Fruit fly (Drosophila melanogaster) whole organism, prepupa: ENCODE data around the gene Gr32a.

Experiments
- Blimp-1 ChIP-seq: fragments of 200-800 bp; sonication (Bioruptor generic); optimal IDR thresholded peaks from 3 replicates; lab custom pipeline; 2017; ENCODE audit warnings: missing biosample characterization, missing genetic modification characterization, mild to moderate bottlenecking, moderate library complexity, missing genetic modification reagents
- CG11762 ChIP-seq: fragments of 200-800 bp; sonication (Bioruptor generic); optimal IDR thresholded peaks from 3 replicates; lab custom pipeline; 2016; ENCODE audit warnings: missing biosample characterization, missing genetic modification characterization; ENCODE audit not compliant: insufficient read depth
- CG4318 ChIP-seq: fragments of 200-800 bp; sonication (Bioruptor generic); optimal IDR thresholded peaks from 3 replicates; lab custom pipeline; 2017; ENCODE audit warnings: missing biosample characterization, mild to moderate bottlenecking, missing genetic modification characterization
- Hr38 ChIP-seq: sonication (Bioruptor generic); optimal IDR thresholded peaks from 2 replicates; lab custom pipeline; 2016; ENCODE audit warnings: missing biosample characterization, missing genetic modification characterization
- Hr39 ChIP-seq: fragments of 200-800 bp; sonication (Bioruptor generic); optimal IDR thresholded peaks from 2 replicates; lab custom pipeline; 2016; ENCODE audit warnings: missing biosample characterization, missing genetic modification characterization
- Hr4 ChIP-seq: fragments of 200-800 bp; sonication (Bioruptor generic); optimal IDR thresholded peaks from 3 replicates; lab custom pipeline; 2016; ENCODE audit warnings: missing biosample characterization, missing genetic modification characterization
- OdsH ChIP-seq: fragments of 200-800 bp; sonication (Bioruptor generic); optimal IDR thresholded peaks from 3 replicates; lab custom pipeline; 2016; ENCODE audit warnings: missing biosample characterization, missing genetic modification characterization
- Sox102F ChIP-seq: fragments of 200-800 bp; sonication (Bioruptor generic); optimal IDR thresholded peaks from 2 replicates; lab custom pipeline; 2016; ENCODE audit warnings: missing biosample characterization, mild to moderate bottlenecking, missing genetic modification characterization
- Sox15 ChIP-seq: fragments of 200-800 bp; sonication (Bioruptor generic); optimal IDR thresholded peaks from 3 replicates; lab custom pipeline; 2016; ENCODE audit warnings: missing biosample characterization, missing genetic modification characterization
- eg ChIP-seq: fragments of 200-800 bp; sonication (Bioruptor generic); IDR thresholded peaks from 3 replicates; pipeline ENCODE4 v1.3.6; 2022; ENCODE audit warnings: missing biosample characterization, missing genetic modification characterization
- net ChIP-seq: fragments of 200-800 bp; sonication (Bioruptor generic); optimal IDR thresholded peaks from 3 replicates; lab custom pipeline; 2016; ENCODE audit warnings: missing biosample characterization, missing genetic modification characterization
- salr ChIP-seq, 2 experiments: fragments of 200-800 bp; sonication (Bioruptor generic); optimal IDR thresholded peaks; 3 replicates each; lab custom pipeline; 2016 to 2018; ENCODE audit warnings: missing biosample characterization in 2 of 2, missing genetic modification characterization in 2 of 2, mild to moderate bottlenecking in 1 of 2

dm6 chr2L:11070862-11071261 is 43.0 kb upstream of the Gr32a start, which contains the start of gene CG14915:
- TF ChIP-seq net (no peak), Sox102F (GFP tag; lab: Kevin White, UChicago) (no peak), Sox15 (GFP tag; lab: Kevin White, UChicago) (no peak), CG11762 (GFP tag; lab: Kevin White, UChicago) (no peak), Blimp-1 (GFP tag; lab: Kevin White, UChicago) (no peak), Hr38 (GFP tag; lab: Kevin White, UChicago) (no peak), CG4318 (GFP tag; lab: Kevin White, UChicago) (no peak), Hr39 (GFP tag; lab: Kevin White, UChicago) (no peak), Hr4 (no peak), OdsH (GFP tag; lab: Kevin White, UChicago) (no peak), salr (GFP tag; optimal IDR thresholded peaks at IDR 0.05; lab: Kevin White, UChicago) (no peak), eg (GFP tag; lab: Robert Waterston, UW) (no peak)
